Worm (Caenorhabditis elegans) whole organism, L4 larva: ENCODE measurements around the gene Y75B8A.8.

Source experiments
- F26F4.8 ChIP-seq: fragments of 200-800 bp; sonication (Bioruptor generic); conservative IDR thresholded peaks from 2 replicates; pipeline ENCODE4 v1.3.6; 2022; ENCODE audit warnings: missing genetic modification characterization, missing compliant biosample characterization
- F37D6.2 ChIP-seq: sonication (generic microtip); optimal IDR thresholded peaks from 2 replicates; lab custom pipeline; 2016; ENCODE audit warnings: mild to moderate bottlenecking, missing genetic modification characterization, missing compliant biosample characterization
- F44E2.7 ChIP-seq: fragments of 200-800 bp; sonication (Bioruptor generic); IDR thresholded peaks from 2 replicates; pipeline ENCODE4 v2.1.2; 2022; ENCODE audit warnings: missing genetic modification characterization, missing compliant biosample characterization
- R02D3.7 ChIP-seq: fragments of 150-350 bp; sonication (generic microtip); optimal IDR thresholded peaks from 3 replicates; lab custom pipeline; 2014; ENCODE audit warnings: missing biosample characterization, missing genetic modification characterization
- T20F7.1 ChIP-seq: fragments of 200-800 bp; sonication (Bioruptor generic); optimal IDR thresholded peaks from 2 replicates; lab custom pipeline; 2018; ENCODE audit warnings: mild to moderate bottlenecking, missing genetic modification characterization, missing compliant biosample characterization
- Y48G9A.11 ChIP-seq: fragments of 200-800 bp; sonication (Bioruptor generic); IDR thresholded peaks from 2 replicates; pipeline ENCODE4 v1.3.6; 2022; ENCODE audit warnings: missing genetic modification reagents, missing genetic modification characterization, missing compliant biosample characterization
- ZK546.5 ChIP-seq, 2 experiments: sonication (generic microtip); optimal IDR thresholded peaks; 2 replicates each; lab custom pipeline; 2017; ENCODE audit warnings: missing biosample characterization in 2 of 2, missing genetic modification characterization in 2 of 2
- aha-1 ChIP-seq: fragments of 150-350 bp; peaks from one replicate; lab custom pipeline; 2014; ENCODE audit warnings: missing biosample characterization, missing genetic modification characterization
- ama-1 ChIP-seq: fragments of 150-350 bp; optimal IDR thresholded peaks from 2 replicates; lab custom pipeline; 2014; ENCODE audit warnings: inconsistent platforms, mixed read lengths
- ceh-62 ChIP-seq: sonication (generic microtip); optimal IDR thresholded peaks from 2 replicates; lab custom pipeline; 2017; ENCODE audit warnings: missing biosample characterization, missing genetic modification characterization
- ceh-82 ChIP-seq: sonication (generic microtip); optimal IDR thresholded peaks from 2 replicates; lab custom pipeline; 2017; ENCODE audit warnings: missing biosample characterization, missing genetic modification characterization
- ces-1 ChIP-seq: fragments of 150-350 bp; sonication (generic microtip); optimal IDR thresholded peaks from 4 replicates; lab custom pipeline; 2014; ENCODE audit warnings: missing biosample characterization, missing genetic modification reagents, missing genetic modification characterization
- ctbp-1 ChIP-seq: fragments of 200-800 bp; sonication (Bioruptor generic); IDR thresholded peaks from 2 replicates; pipeline ENCODE4 v1.3.6; 2022; ENCODE audit warnings: missing genetic modification reagents, missing genetic modification characterization, missing compliant biosample characterization
- daf-12 ChIP-seq: fragments of 150-350 bp; optimal IDR thresholded peaks from 2 replicates; lab custom pipeline; 2014; ENCODE audit warnings: missing biosample characterization, missing genetic modification reagents, missing genetic modification characterization
- daf-16 ChIP-seq, 3 experiments: sonication (generic microtip); optimal IDR thresholded peaks; 2 replicates each; lab custom pipeline; 2016 to 2017; ENCODE audit warnings: missing genetic modification characterization in 3 of 3, missing genetic modification reagents in 3 of 3, mild to moderate bottlenecking in 2 of 3, missing compliant biosample characterization in 2 of 3, missing biosample characterization in 1 of 3, moderate library complexity in 1 of 3
- daf-19 ChIP-seq: fragments of 200-800 bp; sonication (Bioruptor generic); conservative IDR thresholded peaks from 2 replicates; pipeline ENCODE4 v1.3.6; 2022; ENCODE audit warnings: missing genetic modification characterization, missing compliant biosample characterization
- dmd-6 ChIP-seq: fragments of 200-800 bp; sonication (Bioruptor generic); IDR thresholded peaks from 2 replicates; pipeline ENCODE4 v1.3.6; 2022; ENCODE audit warnings: missing genetic modification reagents, missing genetic modification characterization, missing compliant biosample characterization
- dve-1 ChIP-seq: sonication (generic microtip); optimal IDR thresholded peaks from 2 replicates; lab custom pipeline; 2017; ENCODE audit warnings: antibody characterized with exemption, mild to moderate bottlenecking, missing genetic modification characterization, missing compliant biosample characterization; ENCODE audit not compliant: insufficient read depth
- fkh-10 ChIP-seq: fragments of 150-350 bp; optimal IDR thresholded peaks from 2 replicates; lab custom pipeline; 2014; ENCODE audit warnings: missing biosample characterization, missing genetic modification reagents, missing genetic modification characterization
- hlh-11 ChIP-seq: fragments of 200-800 bp; sonication (Bioruptor generic); optimal IDR thresholded peaks from 2 replicates; lab custom pipeline; 2018; ENCODE audit warnings: mild to moderate bottlenecking, missing genetic modification characterization, missing compliant biosample characterization
- hlh-30 ChIP-seq: sonication (generic microtip); optimal IDR thresholded peaks from 2 replicates; lab custom pipeline; 2017; ENCODE audit warnings: antibody characterized with exemption, mild to moderate bottlenecking, missing genetic modification characterization, missing compliant biosample characterization; ENCODE audit not compliant: insufficient read depth
- hmg-1.1 ChIP-seq: fragments of 200-800 bp; sonication (Bioruptor generic); IDR thresholded peaks from 2 replicates; pipeline ENCODE4 v1.3.6; 2022; ENCODE audit warnings: missing genetic modification reagents, missing genetic modification characterization, missing compliant biosample characterization
- jun-1 ChIP-seq: fragments of 150-350 bp; optimal IDR thresholded peaks from 2 replicates; lab custom pipeline; 2014; ENCODE audit warnings: missing biosample characterization, missing genetic modification reagents, missing genetic modification characterization
- lin-1 ChIP-seq: fragments of 200-800 bp; sonication (Bioruptor generic); IDR thresholded peaks from 2 replicates; pipeline ENCODE4 v1.3.6; 2022; ENCODE audit warnings: missing genetic modification reagents, missing genetic modification characterization, missing compliant biosample characterization
- madf-9 ChIP-seq: fragments of 200-800 bp; sonication (Bioruptor generic); conservative IDR thresholded peaks from 2 replicates; pipeline ENCODE4 v1.3.6; 2022; ENCODE audit warnings: missing genetic modification reagents, missing genetic modification characterization, missing compliant biosample characterization
- nhr-11 ChIP-seq: fragments of 150-350 bp; optimal IDR thresholded peaks from 2 replicates; lab custom pipeline; 2014; ENCODE audit warnings: missing biosample characterization, missing genetic modification characterization
- nhr-111 ChIP-seq: fragments of 200-800 bp; sonication (Bioruptor generic); optimal IDR thresholded peaks from 2 replicates; lab custom pipeline; 2018; ENCODE audit warnings: mild to moderate bottlenecking, missing genetic modification characterization, missing compliant biosample characterization
- nhr-28 ChIP-seq: fragments of 150-350 bp; optimal IDR thresholded peaks from 2 replicates; lab custom pipeline; 2014; ENCODE audit warnings: missing biosample characterization, missing genetic modification characterization
- nhr-77 ChIP-seq: fragments of 150-350 bp; optimal IDR thresholded peaks from 2 replicates; lab custom pipeline; 2014; ENCODE audit warnings: missing biosample characterization, missing genetic modification characterization
- pha-4 ChIP-seq, 2 experiments: fragments of 150-350 bp in 1 of 2; fragments of 200-800 bp in 1 of 2; sonication (Bioruptor generic) in 1 of 2; IDR thresholded peaks in 1 of 2; optimal IDR thresholded peaks in 1 of 2; 2 replicates each; pipeline versions ENCODE4 v1.3.6 to Lab custom; 2014 to 2022; ENCODE audit warnings: missing genetic modification characterization in 2 of 2, missing genetic modification reagents in 2 of 2, missing biosample characterization in 1 of 2, missing compliant biosample characterization in 1 of 2
- pqm-1 ChIP-seq: sonication (generic microtip); optimal IDR thresholded peaks from 2 replicates; lab custom pipeline; 2017; ENCODE audit warnings: missing biosample characterization, missing genetic modification characterization
- saeg-2 ChIP-seq: fragments of 200-800 bp; sonication (Bioruptor generic); IDR thresholded peaks from 2 replicates; pipeline ENCODE4 v1.3.6; 2022; ENCODE audit warnings: missing genetic modification reagents, missing genetic modification characterization, missing compliant biosample characterization
- set-16 ChIP-seq: fragments of 200-800 bp; sonication (Bioruptor generic); IDR thresholded peaks from 2 replicates; pipeline ENCODE4 v1.3.6; 2022; ENCODE audit warnings: missing genetic modification reagents, missing genetic modification characterization, missing compliant biosample characterization
- snpc-1.2 ChIP-seq: fragments of 200-800 bp; sonication (Bioruptor generic); IDR thresholded peaks from 2 replicates; pipeline ENCODE4 v1.3.6; 2022; ENCODE audit warnings: missing genetic modification reagents, missing genetic modification characterization, missing compliant biosample characterization
- tag-97 ChIP-seq: fragments of 200-800 bp; sonication (Bioruptor generic); IDR thresholded peaks from 2 replicates; pipeline ENCODE4 v1.3.6; 2022; ENCODE audit warnings: missing genetic modification characterization, missing compliant biosample characterization
- tra-1 ChIP-seq: fragments of 200-800 bp; sonication (Bioruptor generic); IDR thresholded peaks from 2 replicates; pipeline ENCODE4 v1.3.6; 2022; ENCODE audit warnings: missing genetic modification reagents, missing genetic modification characterization, missing compliant biosample characterization
- unc-62 ChIP-seq, 3 experiments: fragments of 150-350 bp in 1 of 3; sonication (generic microtip); optimal IDR thresholded peaks in 2 of 3; peaks in 1 of 3; 1 replicate in 1 of 3; 2 replicates in 2 of 3; lab custom pipeline; 2014 to 2017; ENCODE audit warnings: missing biosample characterization in 3 of 3, missing genetic modification characterization in 3 of 3, missing genetic modification reagents in 3 of 3, missing genotype in 1 of 3
- vab-7 ChIP-seq: fragments of 200-800 bp; sonication (Bioruptor generic); IDR thresholded peaks from 2 replicates; pipeline ENCODE4 v1.3.6; 2022; ENCODE audit warnings: missing genetic modification reagents, missing genetic modification characterization, missing compliant biosample characterization
- zip-2 ChIP-seq: fragments of 150-350 bp; optimal IDR thresholded peaks from 2 replicates; lab custom pipeline; 2014; ENCODE audit warnings: missing biosample characterization, missing genetic modification characterization
- ztf-11 ChIP-seq: fragments of 150-350 bp; optimal IDR thresholded peaks from 2 replicates; lab custom pipeline; 2014; ENCODE audit warnings: missing biosample characterization, missing genetic modification characterization
- ztf-7 ChIP-seq: fragments of 150-350 bp; optimal IDR thresholded peaks from 2 replicates; lab custom pipeline; 2014; ENCODE audit warnings: missing biosample characterization, missing genetic modification characterization

The Y75B8A.8 gene

ce11 chrIII:12124392-12124791, 36.2 kb upstream of the Y75B8A.8 start:
- TF ChIP-seq daf-19 (GFP tag; lab: Robert Waterston, UW) (no peak), ceh-82 (no peak)

DNA sequence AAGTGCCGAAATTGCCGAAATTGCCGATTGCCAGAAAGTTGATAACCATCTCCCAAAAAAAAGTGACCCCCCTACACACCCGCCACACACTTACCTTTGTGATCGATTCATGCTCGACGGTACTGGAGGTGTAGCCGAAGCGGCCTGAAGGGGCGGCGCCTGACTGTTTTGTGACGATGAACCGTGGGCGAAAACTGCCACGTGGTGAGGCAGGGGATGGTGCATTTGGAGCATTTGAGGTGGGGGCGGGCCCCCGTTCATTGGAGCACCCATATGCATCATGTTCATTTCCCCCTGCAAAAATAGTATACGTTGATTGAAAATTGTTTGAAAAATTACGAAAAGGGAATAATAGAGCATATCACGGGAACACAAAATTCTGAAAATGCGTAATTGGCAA, 30.5 kb upstream of the Y75B8A.8 start, which contains the start of gene Y75B8A.6:
Gene Y75B8A.6 (minus strand): TSS at position 292 of the 400 bp plus-strand sequence.
- no peak for TF ChIP-seq nhr-28
- no peak for TF ChIP-seq ZK546.5 (tag; optimal IDR thresholded peaks at IDR 0.05; lab: Kevin White, UChicago)
- TF ChIP-seq tag-97: no peak
- peak; percentile 56 for TF ChIP-seq set-16 (GFP tag; lab: Robert Waterston, UW)

DNA sequence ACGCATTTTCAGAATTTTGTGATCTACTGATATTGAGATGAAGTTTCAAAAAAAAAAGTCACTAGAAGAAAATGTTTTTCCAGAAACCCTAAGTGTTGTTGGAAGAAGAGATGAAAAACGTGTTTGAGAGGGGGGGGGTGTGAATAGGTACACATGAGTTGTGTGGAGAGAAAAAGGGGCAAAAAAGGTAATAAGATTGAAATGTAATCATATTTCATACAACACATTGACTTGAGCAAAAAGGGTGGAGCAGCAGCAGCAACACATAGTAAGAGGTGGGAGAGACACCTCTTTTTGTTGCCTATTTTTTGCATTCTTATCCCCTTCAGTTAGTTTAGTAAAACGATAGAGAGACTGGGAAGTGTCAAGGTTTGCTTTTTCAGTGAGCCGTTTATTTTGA, 29.8 kb upstream of the Y75B8A.8 start:
- TF ChIP-seq Y48G9A.11 (GFP tag; lab: Robert Waterston, UW): no peak
- no peak for TF ChIP-seq ces-1 (GFP tag; lab: Kevin White, UChicago)
- TF ChIP-seq snpc-1.2 (GFP tag; lab: Robert Waterston, UW): no peak
- peak; percentile 46 for TF ChIP-seq aha-1

DNA sequence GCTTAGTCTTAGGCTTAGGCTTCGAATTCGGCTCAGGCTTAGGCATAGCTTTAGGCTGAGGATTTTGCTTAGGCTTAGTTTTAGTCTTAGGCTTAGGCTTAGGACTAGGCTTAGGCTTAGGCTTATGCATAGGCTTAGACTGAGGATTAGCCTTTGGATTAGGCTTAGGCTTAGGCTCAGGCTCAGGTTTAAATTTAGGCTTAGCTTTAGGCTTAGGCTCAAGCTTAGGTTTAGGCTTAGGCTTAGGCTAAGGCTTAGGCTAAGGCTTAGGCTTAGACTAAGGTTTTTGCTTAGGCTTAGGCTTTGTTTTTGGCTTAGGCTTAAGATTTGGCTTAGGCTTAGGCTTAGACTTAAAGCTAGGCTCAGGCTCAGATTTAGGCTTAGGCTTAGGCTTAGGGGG, 28.8 kb upstream of the Y75B8A.8 start:
- no peak for TF ChIP-seq nhr-11 (tag; lab: Kevin White, UChicago)
- TF ChIP-seq hmg-1.1 (GFP tag; lab: Robert Waterston, UW): no peak
- no peak for TF ChIP-seq ztf-7 (tag; lab: Kevin White, UChicago)
- no peak for TF ChIP-seq lin-1 (GFP tag; lab: Robert Waterston, UW)
- TF ChIP-seq F26F4.8 (GFP tag; lab: Robert Waterston, UW): no peak
- no peak for TF ChIP-seq ctbp-1 (GFP tag; lab: Robert Waterston, UW)
- TF ChIP-seq madf-9 (GFP tag; lab: Robert Waterston, UW): no peak
- TF ChIP-seq tra-1 (GFP tag; lab: Robert Waterston, UW): no peak
- no peak for TF ChIP-seq zip-2 (tag; lab: Kevin White, UChicago)
- TF ChIP-seq vab-7 (GFP tag; lab: Robert Waterston, UW): no peak
- no peak for TF ChIP-seq ama-1
- TF ChIP-seq T20F7.1: no peak
- TF ChIP-seq F44E2.7 (GFP tag; lab: Robert Waterston, UW): no peak
- TF ChIP-seq R02D3.7 (tag; lab: Kevin White, UChicago): no peak
- TF ChIP-seq hlh-30 (tag; lab: Kevin White, UChicago): no peak
- no peak for TF ChIP-seq ztf-11 (tag; lab: Kevin White, UChicago)
- no peak for TF ChIP-seq nhr-111 (GFP tag; lab: Kevin White, UChicago)
- no peak for TF ChIP-seq pha-4 (GFP tag; IDR thresholded peaks at IDR 0.05; lab: Robert Waterston, UW)
- TF ChIP-seq pha-4 (tag; optimal IDR thresholded peaks at IDR 0.05; lab: Kevin White, UChicago): no peak
- TF ChIP-seq fkh-10 (GFP tag; lab: Kevin White, UChicago): no peak
- no peak for TF ChIP-seq ceh-62

- TF ChIP-seq F37D6.2 (tag; lab: Kevin White, UChicago) (no peak), aha-1 (no peak), saeg-2 (no peak), unc-62 (GFP tag; optimal IDR thresholded peaks at IDR 0.05 in 1 of 2; lab: Kevin White, UChicago) (peak in 1 of 2 experiments; percentile 92), unc-62 (tag; optimal IDR thresholded peaks at IDR 0.05; lab: Kevin White, UChicago) (no peak)
Measured at ce11 chrIII:12133121-12133520, 27.4 kb upstream of the Y75B8A.8 start.

ce11 chrIII:12135580-12135979, 25.0 kb upstream of the Y75B8A.8 start:
- TF ChIP-seq dmd-6 (GFP tag; lab: Robert Waterston, UW) (peak; percentile 31; the same call in 1 of the 2 replicates), hlh-30 (tag; lab: Kevin White, UChicago) (peak; percentile 19), dve-1 (tag; lab: Kevin White, UChicago) (peak; percentile 25), pqm-1 (peak; percentile 74), nhr-77 (tag; lab: Kevin White, UChicago) (peak; percentile 22), jun-1 (no peak), daf-16 (GFP tag; optimal IDR thresholded peaks at IDR 0.05; lab: Kevin White, UChicago) (no peak), daf-16 (tag; optimal IDR thresholded peaks at IDR 0.05; lab: Kevin White, UChicago) (peak; percentile 54), F44E2.7 (GFP tag; lab: Robert Waterston, UW) (no peak), hlh-11 (tag; lab: Kevin White, UChicago) (no peak), daf-12 (tag; lab: Kevin White, UChicago) (no peak), nhr-28 (peak; percentile 90)
